Worm (Caenorhabditis elegans) whole organism, L2 larva: ENCODE data around the gene ztf-13.

Experiments used
- lin-39 ChIP-seq: fragments of 150-350 bp; optimal IDR thresholded peaks from 2 replicates; lab custom pipeline; 2014; ENCODE audit warnings: missing biosample characterization, missing genetic modification reagents, missing genetic modification characterization
- lsy-2 ChIP-seq, 2 experiments: fragments of 150-350 bp in 1 of 2; sonication (generic microtip) in 1 of 2; optimal IDR thresholded peaks; 2 replicates each; lab custom pipeline; 2014 to 2017; ENCODE audit warnings: missing biosample characterization in 2 of 2, missing genetic modification characterization in 2 of 2
- nhr-237 ChIP-seq: fragments of 150-350 bp; optimal IDR thresholded peaks from 2 replicates; lab custom pipeline; 2014; ENCODE audit warnings: missing biosample characterization, missing genetic modification characterization
- peb-1 ChIP-seq: fragments of 150-350 bp; optimal IDR thresholded peaks from 2 replicates; lab custom pipeline; 2014; ENCODE audit warnings: missing biosample characterization, missing genetic modification characterization
- unc-39 ChIP-seq: fragments of 150-350 bp; optimal IDR thresholded peaks from 2 replicates; lab custom pipeline; 2014; ENCODE audit warnings: missing biosample characterization, missing genetic modification characterization
- zag-1 ChIP-seq: fragments of 150-350 bp; optimal IDR thresholded peaks from 2 replicates; lab custom pipeline; 2014; ENCODE audit warnings: missing biosample characterization, missing genetic modification characterization

ce11 chrX:3116033-3116876 lies 14.3 kb upstream of the ztf-13 start, which contains the start of gene mai-1:
- TF ChIP-seq lin-39 (tag; lab: Kevin White, UChicago) (no peak), lsy-2 (tag; optimal IDR thresholded peaks at IDR 0.05; lab: Kevin White, UChicago) (peak in 1 of 2 experiments; percentile 46), unc-39 (no peak), nhr-237 (tag; lab: Kevin White, UChicago) (no peak), zag-1 (peak; percentile 73), peb-1 (tag; lab: Kevin White, UChicago) (no peak)
